Fruit fly (Drosophila melanogaster) whole organism, pupa: ENCODE results near the gene Ccz1.
A peak's percentile ranks its signal among the peaks of the same experiment; 100 is the strongest.

Source experiments
- CG10348 ChIP-seq: fragments of 200-800 bp; sonication (Bioruptor generic); IDR thresholded peaks from 2 replicates; pipeline ENCODE4 v1.3.6; 2022; ENCODE audit warnings: missing biosample characterization, missing genetic modification characterization
- CG12605 ChIP-seq: fragments of 200-800 bp; sonication (Bioruptor generic); IDR thresholded peaks from 2 replicates; pipeline ENCODE4 v1.3.6; 2022; ENCODE audit warnings: missing biosample characterization, missing genetic modification characterization
- CG13204 ChIP-seq: fragments of 200-800 bp; sonication (Bioruptor generic); optimal IDR thresholded peaks from 2 replicates; lab custom pipeline; 2018; ENCODE audit warnings: missing biosample characterization, mild to moderate bottlenecking, missing genetic modification characterization, moderate library complexity
- CG14655 ChIP-seq: fragments of 200-800 bp; sonication (Bioruptor generic); optimal IDR thresholded peaks from 3 replicates; lab custom pipeline; 2017; ENCODE audit warnings: mild to moderate bottlenecking, missing biosample characterization, missing genetic modification reagents, missing genetic modification characterization
- CG15710 ChIP-seq: fragments of 200-800 bp; sonication (Bioruptor generic); optimal IDR thresholded peaks from 2 replicates; lab custom pipeline; 2018; ENCODE audit warnings: missing biosample characterization, mild to moderate bottlenecking, missing genetic modification characterization, moderate library complexity
- CG17806 ChIP-seq: fragments of 200-800 bp; sonication (Bioruptor generic); optimal IDR thresholded peaks from 2 replicates; lab custom pipeline; 2018; ENCODE audit warnings: missing biosample characterization, mild to moderate bottlenecking, missing genetic modification characterization, moderate library complexity
- CG32121 ChIP-seq: fragments of 200-800 bp; sonication (Bioruptor generic); IDR thresholded peaks from 2 replicates; pipeline ENCODE4 v1.3.6; 2022; ENCODE audit warnings: missing biosample characterization, missing genetic modification characterization
- CG34367 ChIP-seq: fragments of 200-800 bp; sonication (Bioruptor generic); optimal IDR thresholded peaks from 2 replicates; lab custom pipeline; 2018; ENCODE audit warnings: missing biosample characterization, mild to moderate bottlenecking, missing genetic modification characterization
- CG4496 ChIP-seq: fragments of 200-800 bp; sonication (Bioruptor generic); IDR thresholded peaks from 3 replicates; pipeline ENCODE4 v1.3.6; 2022; ENCODE audit warnings: missing biosample characterization, missing genetic modification characterization
- CG8159 ChIP-seq: fragments of 200-800 bp; sonication (Bioruptor generic); optimal IDR thresholded peaks from 3 replicates; lab custom pipeline; 2018; ENCODE audit warnings: missing biosample characterization, mild to moderate bottlenecking, missing genetic modification characterization, moderate library complexity
- CG8301 ChIP-seq: fragments of 200-800 bp; sonication (Bioruptor generic); optimal IDR thresholded peaks from 2 replicates; lab custom pipeline; 2018; ENCODE audit warnings: missing biosample characterization, mild to moderate bottlenecking, missing genetic modification characterization
- CG9948 ChIP-seq: fragments of 200-800 bp; sonication (Bioruptor generic); optimal IDR thresholded peaks from 2 replicates; lab custom pipeline; 2018; ENCODE audit warnings: missing biosample characterization, mild to moderate bottlenecking, missing genetic modification characterization, moderate library complexity
- D1 ChIP-seq: fragments of 200-800 bp; sonication (Bioruptor generic); optimal IDR thresholded peaks from 2 replicates; lab custom pipeline; 2018; ENCODE audit warnings: missing biosample characterization, mild to moderate bottlenecking, missing genetic modification characterization, moderate library complexity
- EcR ChIP-seq: fragments of 200-800 bp; sonication (Bioruptor generic); optimal IDR thresholded peaks from 3 replicates; lab custom pipeline; 2019; ENCODE audit warnings: missing biosample characterization, missing genetic modification characterization, mild to moderate bottlenecking, moderate library complexity, missing genetic modification reagents
- Ets98B ChIP-seq: fragments of 200-800 bp; sonication (Bioruptor generic); IDR thresholded peaks from 2 replicates; pipeline ENCODE4 v1.3.6; 2022; ENCODE audit warnings: missing biosample characterization, missing genetic modification characterization
- Pif1A ChIP-seq: fragments of 200-800 bp; sonication (Bioruptor generic); optimal IDR thresholded peaks from 3 replicates; lab custom pipeline; 2016; ENCODE audit warnings: missing biosample characterization, missing genetic modification characterization
- Pif1B ChIP-seq: fragments of 200-800 bp; sonication (Bioruptor generic); optimal IDR thresholded peaks from 3 replicates; lab custom pipeline; 2016; ENCODE audit warnings: missing biosample characterization, missing genetic modification characterization
- Snoo ChIP-seq: fragments of 200-800 bp; sonication (Bioruptor generic); optimal IDR thresholded peaks from 3 replicates; lab custom pipeline; 2017; ENCODE audit warnings: missing biosample characterization, mild to moderate bottlenecking, missing genetic modification characterization, inconsistent platforms
- gl ChIP-seq: fragments of 200-800 bp; sonication (Bioruptor generic); optimal IDR thresholded peaks from 2 replicates; lab custom pipeline; 2018; ENCODE audit warnings: missing biosample characterization, mild to moderate bottlenecking, missing genetic modification characterization
- rn ChIP-seq: fragments of 200-800 bp; sonication (Bioruptor generic); IDR thresholded peaks from 2 replicates; pipeline ENCODE4 v1.3.6; 2022; ENCODE audit warnings: missing biosample characterization, missing genetic modification characterization

Ccz1 gene

dm6 chr3L:3923631-3924274, 24.8 kb upstream of the Ccz1 start:
- TF ChIP-seq CG14655 (GFP tag; lab: Kevin White, UChicago), result no peak
- TF ChIP-seq rn (GFP tag; lab: Robert Waterston, UW), result no peak
- no peak for TF ChIP-seq Ets98B (GFP tag; lab: Robert Waterston, UW)
- TF ChIP-seq CG12605 (GFP tag; lab: Robert Waterston, UW), result no peak
- no peak for TF ChIP-seq CG13204 (GFP tag; lab: Kevin White, UChicago)
- no peak for TF ChIP-seq CG10348 (GFP tag; lab: Robert Waterston, UW)
- no peak for TF ChIP-seq Snoo (tag; lab: Kevin White, UChicago)
- no peak for TF ChIP-seq CG32121 (GFP tag; lab: Robert Waterston, UW)
- no peak for TF ChIP-seq Pif1B
- no peak for TF ChIP-seq CG15710
- TF ChIP-seq CG4496 (GFP tag; lab: Robert Waterston, UW), result no peak
- TF ChIP-seq CG8301 (tag; lab: Kevin White, UChicago), result no peak

dm6 chr3L:3912134-3912533, 13.2 kb upstream of the Ccz1 start:
- no peak for TF ChIP-seq Pif1B
- TF ChIP-seq, all 21 proteins: peak for 0

dm6 chr3L:3909831-3910230, 10.9 kb upstream of the Ccz1 start, which contains the start of gene mge:
TSS of gene mge (minus strand) at chr3L:3909931.
- TF ChIP-seq CG4496 (GFP tag; lab: Robert Waterston, UW), result no peak

- TF ChIP-seq EcR (GFP tag; lab: Kevin White, UChicago), result peak; percentile 87
- no peak for TF ChIP-seq Pif1A (GFP tag; lab: Kevin White, UChicago)
Measured at dm6 chr3L:3908838-3909810, 10.2 kb upstream of the Ccz1 start.

- TF ChIP-seq CG4496 (GFP tag; lab: Robert Waterston, UW) (peak; percentile 50; the same call in 1 of the 3 replicates), rn (GFP tag; lab: Robert Waterston, UW) (no peak)
Measured at dm6 chr3L:3905111-3905510, 6.2 kb upstream of the Ccz1 start, which contains the start of gene ida. TSS of gene ida (plus strand) at chr3L:3905344.

- TF ChIP-seq CG14655 (GFP tag; lab: Kevin White, UChicago) (no peak), rn (GFP tag; lab: Robert Waterston, UW) (no peak), CG32121 (GFP tag; lab: Robert Waterston, UW) (no peak)
Measured at dm6 chr3L:3903301-3903700, 4.3 kb upstream of the Ccz1 start, which contains the start of gene Sc2. TSS of gene Sc2 (plus strand) at chr3L:3903492.

dm6 chr3L:3902491-3903198, 3.7 kb upstream of the Ccz1 start, which contains the start of gene Ubi-p63E:
TSS of gene Ubi-p63E (minus strand) at chr3L:3903184.
- TF ChIP-seq gl (tag; lab: Kevin White, UChicago) (no peak), CG34367 (tag; lab: Kevin White, UChicago) (peak; percentile 19), Pif1B (peak; percentile 12), EcR (GFP tag; lab: Kevin White, UChicago) (no peak), CG17806 (peak; percentile 41), CG8159 (tag; lab: Kevin White, UChicago) (peak; percentile 57), CG32121 (GFP tag; lab: Robert Waterston, UW) (no peak), Snoo (tag; lab: Kevin White, UChicago) (peak; percentile 37), D1 (tag; lab: Kevin White, UChicago) (no peak), CG9948 (tag; lab: Kevin White, UChicago) (peak; percentile 39), Ets98B (GFP tag; lab: Robert Waterston, UW) (no peak), CG15710 (peak; percentile 60), CG8301 (tag; lab: Kevin White, UChicago) (peak; percentile 37), CG12605 (GFP tag; lab: Robert Waterston, UW) (no peak)
